Worm (Caenorhabditis elegans) whole organism, L1 larva: ENCODE measurements around the gene C47A4.5.

Experiments used
- C04F5.9 ChIP-seq: sonication (generic microtip); optimal IDR thresholded peaks from 2 replicates; lab custom pipeline; 2016; ENCODE audit warnings: missing genetic modification characterization, missing compliant biosample characterization
- C16A3.4 ChIP-seq: fragments of 150-350 bp; optimal IDR thresholded peaks from 2 replicates; lab custom pipeline; 2014; ENCODE audit warnings: missing biosample characterization, missing genetic modification characterization
- C34B4.2 ChIP-seq: sonication (generic microtip); optimal IDR thresholded peaks from 2 replicates; lab custom pipeline; 2017; ENCODE audit warnings: mild to moderate bottlenecking, missing genetic modification characterization, missing compliant biosample characterization
- aha-1 ChIP-seq: fragments of 150-350 bp; optimal IDR thresholded peaks from 2 replicates; lab custom pipeline; 2014; ENCODE audit warnings: missing biosample characterization, missing genetic modification characterization
- blmp-1 ChIP-seq: fragments of 150-350 bp; optimal IDR thresholded peaks from 2 replicates; lab custom pipeline; 2014; ENCODE audit warnings: missing biosample characterization, missing genetic modification characterization
- ceh-63 ChIP-seq: fragments of 200-800 bp; sonication (Bioruptor generic); optimal IDR thresholded peaks from 2 replicates; lab custom pipeline; 2018; ENCODE audit warnings: mild to moderate bottlenecking, missing genetic modification characterization, missing compliant biosample characterization
- ceh-8 ChIP-seq: fragments of 200-800 bp; sonication (Bioruptor generic); optimal IDR thresholded peaks from 2 replicates; lab custom pipeline; 2018; ENCODE audit warnings: mild to moderate bottlenecking, missing genetic modification characterization, moderate library complexity, missing compliant biosample characterization
- ceh-90 ChIP-seq: sonication (generic microtip); optimal IDR thresholded peaks from 2 replicates; lab custom pipeline; 2016; ENCODE audit warnings: missing genetic modification characterization, missing compliant biosample characterization
- ces-1 ChIP-seq: fragments of 150-350 bp; optimal IDR thresholded peaks from 2 replicates; lab custom pipeline; 2014; ENCODE audit warnings: missing biosample characterization, missing genetic modification reagents, missing genetic modification characterization
- dsc-1 ChIP-seq: sonication (generic microtip); optimal IDR thresholded peaks from 2 replicates; lab custom pipeline; 2016; ENCODE audit warnings: mild to moderate bottlenecking, missing genetic modification characterization, missing compliant biosample characterization
- elt-2 ChIP-seq: sonication (generic microtip); optimal IDR thresholded peaks from 2 replicates; lab custom pipeline; 2016; ENCODE audit warnings: missing genetic modification characterization, mild to moderate bottlenecking, inconsistent platforms, missing compliant biosample characterization, missing genetic modification reagents
- elt-3 ChIP-seq, 6 experiments: fragments of 150-350 bp in 1 of 6; sonication (generic microtip); optimal IDR thresholded peaks; 2 replicates each; lab custom pipeline; 2017 to 2018; ENCODE audit warnings: missing biosample characterization in 6 of 6, missing genetic modification characterization in 6 of 6, inconsistent platforms in 1 of 6
- fkh-4 ChIP-seq: sonication (generic microtip); optimal IDR thresholded peaks from 2 replicates; lab custom pipeline; 2016; ENCODE audit warnings: missing compliant biosample characterization, missing genetic modification characterization, borderline replicate concordance
- fkh-8 ChIP-seq: sonication (generic microtip); optimal IDR thresholded peaks from 2 replicates; lab custom pipeline; 2016; ENCODE audit warnings: mild to moderate bottlenecking, missing genetic modification characterization, missing compliant biosample characterization
- fos-1 ChIP-seq: fragments of 150-350 bp; optimal IDR thresholded peaks from 2 replicates; lab custom pipeline; 2014; ENCODE audit warnings: missing biosample characterization, missing genetic modification characterization
- hlh-17 ChIP-seq: fragments of 200-800 bp; sonication (Bioruptor generic); optimal IDR thresholded peaks from 2 replicates; lab custom pipeline; 2018; ENCODE audit warnings: missing genetic modification characterization, mild to moderate bottlenecking, missing compliant biosample characterization, moderate library complexity, borderline replicate concordance
- hlh-4 ChIP-seq: sonication (generic microtip); optimal IDR thresholded peaks from 2 replicates; lab custom pipeline; 2016; ENCODE audit warnings: mild to moderate bottlenecking, missing genetic modification characterization, missing compliant biosample characterization
- irx-1 ChIP-seq: sonication (generic microtip); optimal IDR thresholded peaks from 2 replicates; lab custom pipeline; 2016; ENCODE audit warnings: missing genetic modification characterization, missing compliant biosample characterization
- isw-1 ChIP-seq: fragments of 200-800 bp; sonication (Bioruptor generic); IDR thresholded peaks from 2 replicates; pipeline ENCODE4 v1.3.6; 2022; ENCODE audit warnings: missing genetic modification characterization, missing compliant biosample characterization
- jun-1 ChIP-seq: fragments of 150-350 bp; optimal IDR thresholded peaks from 2 replicates; lab custom pipeline; 2014; ENCODE audit warnings: missing biosample characterization, missing genetic modification reagents, missing genetic modification characterization
- lin-14 ChIP-seq: fragments of 200-800 bp; sonication (Bioruptor generic); optimal IDR thresholded peaks from 2 replicates; lab custom pipeline; 2018; ENCODE audit warnings: mild to moderate bottlenecking, missing genetic modification characterization, moderate library complexity, missing compliant biosample characterization
- lin-35 ChIP-seq, 2 experiments: fragments of 150-350 bp; optimal IDR thresholded peaks; 2 replicates each; lab custom pipeline; 2014; ENCODE audit warnings: missing biosample characterization in 2 of 2, missing genetic modification characterization in 2 of 2, missing genetic modification reagents in 2 of 2
- lin-39 ChIP-seq: fragments of 150-350 bp; optimal IDR thresholded peaks from 2 replicates; lab custom pipeline; 2014; ENCODE audit warnings: missing biosample characterization, missing genetic modification reagents, missing genetic modification characterization
- lir-3 ChIP-seq: sonication (generic microtip); optimal IDR thresholded peaks from 2 replicates; lab custom pipeline; 2016; ENCODE audit warnings: mild to moderate bottlenecking, missing genetic modification characterization, moderate library complexity, missing compliant biosample characterization; ENCODE audit not compliant: poor library complexity
- lsy-2 ChIP-seq, 2 experiments: fragments of 150-350 bp; optimal IDR thresholded peaks; 2 replicates each; lab custom pipeline; 2014; ENCODE audit warnings: missing biosample characterization in 2 of 2, missing genetic modification characterization in 2 of 2
- mab-9 ChIP-seq: fragments of 200-800 bp; sonication (Bioruptor generic); IDR thresholded peaks from 2 replicates; pipeline ENCODE4 v1.3.6; 2022; ENCODE audit warnings: missing genetic modification reagents, missing genetic modification characterization, missing compliant biosample characterization
- mef-2 ChIP-seq: fragments of 150-350 bp; optimal IDR thresholded peaks from 2 replicates; lab custom pipeline; 2014; ENCODE audit warnings: missing biosample characterization, missing genetic modification characterization
- nhr-20 ChIP-seq: sonication (generic microtip); optimal IDR thresholded peaks from 2 replicates; lab custom pipeline; 2016; ENCODE audit warnings: mild to moderate bottlenecking, missing genetic modification characterization, missing compliant biosample characterization
- nhr-237 ChIP-seq: fragments of 150-350 bp; optimal IDR thresholded peaks from 2 replicates; lab custom pipeline; 2014; ENCODE audit warnings: missing biosample characterization, missing genetic modification characterization
- nhr-47 ChIP-seq: sonication (generic microtip); optimal IDR thresholded peaks from 2 replicates; lab custom pipeline; 2016; ENCODE audit warnings: mild to moderate bottlenecking, missing genetic modification characterization, moderate library complexity, missing compliant biosample characterization
- nhr-71 ChIP-seq: sonication (generic microtip); optimal IDR thresholded peaks from 2 replicates; lab custom pipeline; 2016; ENCODE audit warnings: mild to moderate bottlenecking, missing genetic modification characterization, moderate library complexity, missing compliant biosample characterization
- nhr-90 ChIP-seq: sonication (generic microtip); optimal IDR thresholded peaks from 2 replicates; lab custom pipeline; 2016; ENCODE audit warnings: mild to moderate bottlenecking, missing genetic modification characterization, missing compliant biosample characterization; ENCODE audit not compliant: poor library complexity
- pax-3 ChIP-seq: fragments of 200-800 bp; sonication (Bioruptor generic); optimal IDR thresholded peaks from 2 replicates; lab custom pipeline; 2018; ENCODE audit warnings: mild to moderate bottlenecking, missing genetic modification characterization, moderate library complexity, missing compliant biosample characterization
- pqm-1 ChIP-seq: sonication (generic microtip); optimal IDR thresholded peaks from 3 replicates; lab custom pipeline; 2017; ENCODE audit warnings: missing biosample characterization, missing genetic modification characterization
- skn-1 ChIP-seq: fragments of 150-350 bp; optimal IDR thresholded peaks from 2 replicates; lab custom pipeline; 2014; ENCODE audit warnings: missing biosample characterization, missing genetic modification characterization
- snu-23 ChIP-seq: sonication (generic microtip); optimal IDR thresholded peaks from 2 replicates; lab custom pipeline; 2016; ENCODE audit warnings: missing genetic modification characterization, missing compliant biosample characterization
- sptf-1 ChIP-seq: fragments of 150-350 bp; optimal IDR thresholded peaks from 2 replicates; lab custom pipeline; 2014; ENCODE audit warnings: missing biosample characterization, missing genetic modification characterization
- sup-37 ChIP-seq: fragments of 200-800 bp; sonication (Bioruptor generic); optimal IDR thresholded peaks from 2 replicates; lab custom pipeline; 2018; ENCODE audit warnings: mild to moderate bottlenecking, missing genetic modification characterization, missing compliant biosample characterization
- swsn-7 ChIP-seq: sonication (generic microtip); optimal IDR thresholded peaks from 2 replicates; lab custom pipeline; 2016; ENCODE audit warnings: missing genetic modification characterization, missing compliant biosample characterization
- tbx-2 ChIP-seq: sonication (generic microtip); optimal IDR thresholded peaks from 2 replicates; lab custom pipeline; 2016; ENCODE audit warnings: missing genetic modification characterization, missing compliant biosample characterization
- unc-130 ChIP-seq: fragments of 150-350 bp; optimal IDR thresholded peaks from 2 replicates; lab custom pipeline; 2017; ENCODE audit warnings: missing biosample characterization, missing genetic modification characterization, inconsistent platforms
- unc-30 ChIP-seq: sonication (generic microtip); optimal IDR thresholded peaks from 2 replicates; lab custom pipeline; 2017; ENCODE audit warnings: missing biosample characterization, missing genetic modification characterization
- unc-98 ChIP-seq: fragments of 200-800 bp; sonication (Bioruptor generic); IDR thresholded peaks from 2 replicates; pipeline ENCODE4 v1.3.6; 2022; ENCODE audit warnings: missing genetic modification characterization, missing compliant biosample characterization
- xbp-1 ChIP-seq: sonication (generic microtip); optimal IDR thresholded peaks from 2 replicates; lab custom pipeline; 2016; ENCODE audit warnings: missing genetic modification characterization, missing compliant biosample characterization
- zip-4 ChIP-seq: fragments of 200-800 bp; sonication (Bioruptor generic); optimal IDR thresholded peaks from 2 replicates; lab custom pipeline; 2018; ENCODE audit warnings: mild to moderate bottlenecking, missing genetic modification characterization, moderate library complexity, missing compliant biosample characterization
- ztf-4 ChIP-seq: fragments of 150-350 bp; optimal IDR thresholded peaks from 2 replicates; lab custom pipeline; 2014; ENCODE audit warnings: missing biosample characterization, missing genetic modification characterization

The C47A4.5 gene

DNA sequence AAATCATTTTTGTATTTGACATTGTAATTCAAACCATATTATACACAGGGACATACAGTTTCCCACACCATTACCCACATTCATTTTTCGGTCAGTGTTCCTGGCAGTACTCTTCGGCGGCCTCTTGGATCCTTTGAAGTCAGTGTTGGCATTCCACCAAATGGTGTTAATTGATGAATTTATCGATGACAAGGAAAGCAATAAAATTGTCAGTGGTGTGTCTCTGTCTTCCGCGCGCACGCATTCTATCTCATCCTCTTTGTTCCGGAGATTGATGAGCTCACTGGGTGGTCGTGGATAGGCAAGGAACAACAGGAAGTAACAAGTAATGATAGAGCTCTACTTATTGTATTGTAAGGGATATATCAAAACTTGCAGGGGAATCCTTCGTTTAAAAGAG lies 35.1 kb upstream of the C47A4.5 start:
- TF ChIP-seq elt-3 (tag; optimal IDR thresholded peaks at IDR 0.05; lab: Kevin White, UChicago) = no peak
- no peak for TF ChIP-seq lin-35 (GFP tag; optimal IDR thresholded peaks at IDR 0.05; lab: Kevin White, UChicago)
- TF ChIP-seq nhr-47 (tag; lab: Kevin White, UChicago) = no peak
- no peak for TF ChIP-seq zip-4 (GFP tag; lab: Kevin White, UChicago)
- TF ChIP-seq C04F5.9 (tag; lab: Kevin White, UChicago) = no peak
- TF ChIP-seq lsy-2 (tag; optimal IDR thresholded peaks at IDR 0.05; lab: Kevin White, UChicago) = no peak
- no peak for TF ChIP-seq dsc-1 (tag; lab: Kevin White, UChicago)
- TF ChIP-seq nhr-20 (tag; lab: Kevin White, UChicago) = no peak
- no peak for TF ChIP-seq nhr-71 (tag; lab: Kevin White, UChicago)
- no peak for TF ChIP-seq lin-14
- no peak for TF ChIP-seq isw-1 (GFP tag; lab: Robert Waterston, UW)
- TF ChIP-seq skn-1 = no peak
- TF ChIP-seq aha-1 (tag; lab: Kevin White, UChicago) = no peak

- TF ChIP-seq unc-130 (tag; lab: Kevin White, UChicago) (no peak), ceh-8 (GFP tag; lab: Kevin White, UChicago) (no peak), lsy-2 (tag; optimal IDR thresholded peaks at IDR 0.05; lab: Kevin White, UChicago) (no peak), hlh-4 (no peak), swsn-7 (tag; lab: Kevin White, UChicago) (no peak), C16A3.4 (tag; lab: Kevin White, UChicago) (no peak), snu-23 (GFP tag; lab: Kevin White, UChicago) (no peak), lin-14 (no peak), xbp-1 (tag; lab: Kevin White, UChicago) (no peak)
Measured at ce11 chrIV:13716279-13716678, 29.2 kb upstream of the C47A4.5 start, which contains the start of gene C47A4.1. Gene C47A4.1, minus strand, starts transcription at chrIV:13716379.

DNA sequence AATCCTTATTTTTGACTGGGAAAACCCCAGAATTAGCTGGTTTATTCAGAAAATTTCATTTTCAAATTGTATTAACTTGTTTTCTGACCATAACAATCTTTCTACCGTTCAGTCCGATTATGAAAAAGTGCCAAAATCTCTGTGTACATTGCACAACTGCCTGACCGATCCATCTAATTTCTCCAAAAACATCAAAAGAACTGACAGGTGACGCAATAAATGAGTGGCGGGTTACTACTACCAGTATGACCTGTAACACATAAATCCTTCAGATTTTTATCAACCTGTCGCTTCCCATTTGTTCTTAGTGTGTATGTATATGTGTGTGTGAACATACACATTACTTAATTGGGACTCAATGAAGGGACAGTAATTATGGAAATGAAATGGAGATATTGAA lies 28.8 kb upstream of the C47A4.5 start:
- TF ChIP-seq mab-9 (GFP tag; lab: Robert Waterston, UW) (no peak), blmp-1 (tag; lab: Kevin White, UChicago) (peak; percentile 8)

DNA sequence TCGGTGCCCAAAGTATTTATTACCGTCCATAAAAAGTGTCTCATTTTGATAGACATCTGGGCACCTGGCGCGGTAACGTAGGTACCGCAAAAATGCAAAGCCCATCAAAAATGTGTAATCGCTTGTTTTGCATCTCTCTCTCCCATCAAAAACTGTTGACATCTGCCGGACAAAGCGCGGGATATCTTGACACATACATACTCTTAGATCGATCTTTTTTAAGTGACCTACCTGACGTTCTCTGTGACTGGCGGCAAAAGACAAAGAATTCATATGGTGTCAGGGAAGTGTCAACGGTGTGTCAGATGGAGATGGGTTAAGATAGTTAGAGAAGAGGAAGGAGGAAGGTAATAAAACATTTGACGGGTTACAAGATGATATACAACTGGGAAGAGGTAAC lies 26.6 kb upstream of the C47A4.5 start:
- TF ChIP-seq ces-1 (GFP tag; lab: Kevin White, UChicago) = no peak
- peak in 1 of 6 experiments; percentile 35 for TF ChIP-seq elt-3 (tag; optimal IDR thresholded peaks at IDR 0.05; lab: Kevin White, UChicago)
- TF ChIP-seq lsy-2 (tag; optimal IDR thresholded peaks at IDR 0.05; lab: Kevin White, UChicago) = no peak
- peak; percentile 26 for TF ChIP-seq snu-23 (GFP tag; lab: Kevin White, UChicago)
- no peak for TF ChIP-seq pqm-1 (tag; lab: Kevin White, UChicago)
- no peak for TF ChIP-seq isw-1 (GFP tag; lab: Robert Waterston, UW)
- TF ChIP-seq jun-1 (tag; lab: Kevin White, UChicago) = no peak
- no peak for TF ChIP-seq lin-39 (tag; lab: Kevin White, UChicago)
- TF ChIP-seq irx-1 = peak; percentile 47
- TF ChIP-seq ceh-90 (tag; lab: Kevin White, UChicago) = no peak
- TF ChIP-seq C04F5.9 (tag; lab: Kevin White, UChicago) = no peak
- TF ChIP-seq hlh-17 = no peak
- no peak for TF ChIP-seq zip-4 (GFP tag; lab: Kevin White, UChicago)
- peak; percentile 69 for TF ChIP-seq blmp-1 (tag; lab: Kevin White, UChicago)
- TF ChIP-seq sup-37 (GFP tag; lab: Kevin White, UChicago) = no peak
- no peak for TF ChIP-seq ceh-63 (GFP tag; lab: Kevin White, UChicago)
- TF ChIP-seq fkh-4 (tag; lab: Kevin White, UChicago) = no peak
- TF ChIP-seq C34B4.2 = no peak
- no peak for TF ChIP-seq unc-98 (GFP tag; lab: Robert Waterston, UW)
- TF ChIP-seq fos-1 = no peak
- TF ChIP-seq tbx-2 = no peak
- TF ChIP-seq lin-14 = peak; percentile 74
- TF ChIP-seq sptf-1 (tag; lab: Kevin White, UChicago) = no peak
- no peak for TF ChIP-seq ztf-4 (tag; lab: Kevin White, UChicago)
- peak; percentile 19 for TF ChIP-seq nhr-90 (tag; lab: Kevin White, UChicago)
- no peak for TF ChIP-seq fkh-8 (tag; lab: Kevin White, UChicago)
- no peak for TF ChIP-seq lir-3 (tag; lab: Kevin White, UChicago)
- no peak for TF ChIP-seq nhr-237 (tag; lab: Kevin White, UChicago)
- TF ChIP-seq elt-2 (tag; lab: Kevin White, UChicago) = no peak
- TF ChIP-seq mef-2 (tag; lab: Kevin White, UChicago) = no peak
- no peak for TF ChIP-seq unc-30 (tag; lab: Kevin White, UChicago)
- TF ChIP-seq aha-1 (tag; lab: Kevin White, UChicago) = no peak
- no peak for TF ChIP-seq pax-3 (tag; lab: Kevin White, UChicago)
- TF ChIP-seq swsn-7 (tag; lab: Kevin White, UChicago) = no peak
